Worm (Caenorhabditis elegans): Measurements from ENCODE around the gene W03C9.2.

Gene W03C9.2

DNA sequence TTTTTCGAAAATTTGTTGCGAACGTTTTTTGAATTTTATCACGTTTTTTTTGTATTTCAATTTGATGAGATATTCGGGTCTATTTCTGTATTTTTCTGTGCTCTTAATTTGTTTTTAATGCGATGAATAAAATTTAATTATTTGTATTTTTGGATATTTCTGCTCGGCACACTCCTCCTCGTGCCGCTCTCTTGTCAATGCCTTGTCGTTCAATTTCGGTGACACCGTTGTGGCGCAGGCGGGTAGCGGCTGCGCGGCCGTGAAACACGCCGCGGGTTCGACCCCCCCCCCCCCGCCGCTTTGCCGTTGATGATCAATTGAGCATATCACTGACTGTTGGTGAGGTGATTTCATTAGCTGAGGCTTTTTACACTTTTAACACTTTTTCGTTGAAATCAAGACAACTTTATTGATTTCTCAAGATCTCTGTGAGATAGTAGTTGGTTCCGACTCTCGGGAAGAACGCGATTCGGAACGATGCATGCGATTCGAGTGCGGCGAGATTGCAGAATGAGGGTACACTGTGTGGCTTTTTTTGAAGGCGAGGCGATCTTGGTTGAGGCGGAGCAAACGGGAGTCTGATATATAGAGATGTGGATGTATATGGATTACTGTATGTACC, 1.5 kb upstream of the W03C9.2 start (continued):
- TF ChIP-seq unc-130 (tag; optimal IDR thresholded peaks at IDR 0.05): peak; percentile 60
- peak; percentile 59 for TF ChIP-seq xbp-1 (tag; optimal IDR thresholded peaks at IDR 0.05)
- TF ChIP-seq ceh-90 (tag; optimal IDR thresholded peaks at IDR 0.05): peak; percentile 10
- no peak for TF ChIP-seq pag-3 (tag; optimal IDR thresholded peaks at IDR 0.05; ENCODE audit: borderline replicate concordance, insufficient read depth)
- peak; percentile 46; the same call in 1 of the 2 replicates for TF ChIP-seq grh-1 (GFP tag; IDR thresholded peaks at IDR 0.05)
- peak; percentile 69 for TF ChIP-seq swsn-7 (tag; optimal IDR thresholded peaks at IDR 0.05)
- TF ChIP-seq pax-3 (tag; optimal IDR thresholded peaks at IDR 0.05): peak; percentile 73
- TF ChIP-seq ceh-63 (GFP tag; optimal IDR thresholded peaks at IDR 0.05): no peak
- TF ChIP-seq Y116A8C.19 (tag; optimal IDR thresholded peaks at IDR 0.05; ENCODE audit: borderline replicate concordance): no peak
- TF ChIP-seq hlh-17 (GFP tag; optimal IDR thresholded peaks at IDR 0.05; ENCODE audit: borderline replicate concordance): no peak
- peak; percentile 85 for TF ChIP-seq ceh-8 (GFP tag; optimal IDR thresholded peaks at IDR 0.05)
- TF ChIP-seq aha-1 (tag; optimal IDR thresholded peaks at IDR 0.05): no peak
- peak; percentile 71 for TF ChIP-seq nhr-90 (tag; optimal IDR thresholded peaks at IDR 0.05; ENCODE audit: poor library complexity)
- TF ChIP-seq tlp-1 (tag; optimal IDR thresholded peaks at IDR 0.05): no peak
- TF ChIP-seq egl-13 (tag; optimal IDR thresholded peaks at IDR 0.05): peak; percentile 76
- TF ChIP-seq ets-5 (GFP tag; IDR thresholded peaks at IDR 0.05): no peak
- no peak for TF ChIP-seq nhr-12 (tag; optimal IDR thresholded peaks at IDR 0.05)
- no peak for TF ChIP-seq nhr-84 (tag; optimal IDR thresholded peaks at IDR 0.05)
- TF ChIP-seq alr-1 (tag; optimal IDR thresholded peaks at IDR 0.05; ENCODE audit: borderline replicate concordance): no peak
- TF ChIP-seq skn-1 (tag; optimal IDR thresholded peaks at IDR 0.05): peak; percentile 56
- peak; percentile 45; the same call in 1 of the 2 replicates for TF ChIP-seq ceh-88 (GFP tag; IDR thresholded peaks at IDR 0.05)
- TF ChIP-seq ces-1 (GFP tag; optimal IDR thresholded peaks at IDR 0.05): no peak
- no peak for TF ChIP-seq lin-13 (GFP tag; optimal IDR thresholded peaks at IDR 0.05)
- TF ChIP-seq sox-4 (tag; optimal IDR thresholded peaks at IDR 0.05): peak; percentile 27
- TF ChIP-seq fkh-8 (tag; optimal IDR thresholded peaks at IDR 0.05): peak; percentile 87
- TF ChIP-seq nhr-85 (tag): peak; percentile 68
- no peak for TF ChIP-seq fkh-4 (tag; optimal IDR thresholded peaks at IDR 0.05; ENCODE audit: borderline replicate concordance)
- peak; percentile 77 for TF ChIP-seq nhr-71 (tag; optimal IDR thresholded peaks at IDR 0.05)
- TF ChIP-seq nhr-237 (tag; optimal IDR thresholded peaks at IDR 0.05): no peak
- TF ChIP-seq nhr-28 (tag; optimal IDR thresholded peaks at IDR 0.05): no peak
- TF ChIP-seq sup-37 (GFP tag; optimal IDR thresholded peaks at IDR 0.05): peak; percentile 63
- TF ChIP-seq snu-23 (GFP tag; optimal IDR thresholded peaks at IDR 0.05): peak; percentile 73

DNA sequence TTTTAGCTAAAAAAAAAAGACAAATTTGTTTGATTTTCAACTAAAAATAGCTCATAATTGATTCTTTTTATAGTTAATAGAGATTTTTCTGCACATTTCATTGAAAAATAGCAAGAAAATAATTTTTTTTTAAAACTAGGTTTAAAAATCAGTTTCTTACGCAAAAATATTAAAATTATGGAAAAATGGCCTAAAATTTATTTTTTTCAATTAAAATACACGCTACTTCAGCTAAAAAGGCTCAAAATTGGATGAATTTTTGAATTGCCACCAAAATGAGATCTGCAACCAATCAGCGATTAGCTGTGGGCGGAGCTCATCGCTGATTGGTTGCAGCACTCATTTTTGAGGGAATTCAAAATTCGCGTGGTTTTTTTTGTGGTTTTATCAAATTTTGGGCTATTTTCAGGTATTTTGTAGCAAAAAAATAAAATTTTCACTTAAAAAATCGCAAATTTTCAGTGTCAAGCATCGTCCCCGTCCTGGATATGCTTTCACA, 1.0 kb downstream of the W03C9.2 start:
- TF ChIP-seq hlh-4 (tag; optimal IDR thresholded peaks at IDR 0.05) (no peak), nhr-84 (tag; optimal IDR thresholded peaks at IDR 0.05) (no peak), hpl-2 (GFP tag; optimal IDR thresholded peaks at IDR 0.05) (no peak), dpl-1 (GFP tag; optimal IDR thresholded peaks at IDR 0.05) (peak in 1 of 3 experiments; percentile 8), nhr-47 (tag; optimal IDR thresholded peaks at IDR 0.05) (no peak), efl-1 (optimal IDR thresholded peaks at IDR 0.05) (no peak), efl-1 (GFP tag; optimal IDR thresholded peaks at IDR 0.05 in 1 of 2) (peak; percentile 55 to 91)

- TF ChIP-seq C04F5.9 (tag; optimal IDR thresholded peaks at IDR 0.05) (no peak), blmp-1 (tag; optimal IDR thresholded peaks at IDR 0.05) (no peak), mef-2 (tag; optimal IDR thresholded peaks at IDR 0.05) (no peak), zag-1 (tag; optimal IDR thresholded peaks at IDR 0.05) (no peak), efl-3 (GFP tag; optimal IDR thresholded peaks at IDR 0.05) (no peak), ceh-82 (tag; optimal IDR thresholded peaks at IDR 0.05) (no peak), pag-3 (tag; optimal IDR thresholded peaks at IDR 0.05; ENCODE audit: borderline replicate concordance, insufficient read depth) (no peak), isw-1 (GFP tag; IDR thresholded peaks at IDR 0.05) (no peak), unc-130 (tag; optimal IDR thresholded peaks at IDR 0.05) (no peak), alr-1 (tag; optimal IDR thresholded peaks at IDR 0.05; ENCODE audit: borderline replicate concordance) (no peak), nhr-85 (tag) (no peak), hlh-4 (tag; optimal IDR thresholded peaks at IDR 0.05) (no peak), nhr-11 (tag; optimal IDR thresholded peaks at IDR 0.05) (no peak), nhr-28 (tag; optimal IDR thresholded peaks at IDR 0.05) (no peak), snpc-4 (tag; optimal IDR thresholded peaks at IDR 0.05) (no peak), ztf-4 (tag; optimal IDR thresholded peaks at IDR 0.05) (no peak), ces-1 (GFP tag; optimal IDR thresholded peaks at IDR 0.05) (no peak), swsn-7 (tag; optimal IDR thresholded peaks at IDR 0.05) (no peak), snu-23 (GFP tag; optimal IDR thresholded peaks at IDR 0.05) (no peak), elt-2 (tag; optimal IDR thresholded peaks at IDR 0.05) (no peak), nhr-71 (tag; optimal IDR thresholded peaks at IDR 0.05) (peak; percentile 14)
Measured at ce11 chrII:11964847-11965246, 2.7 kb downstream of the W03C9.2 start.
